Worm (Caenorhabditis elegans) whole organism, L4 larva: Measurements from ENCODE around the gene Y43F8B.3.

ENCODE experiments used
- F10B5.3 ChIP-seq: sonication (generic microtip); optimal IDR thresholded peaks from 2 replicates; lab custom pipeline; 2016; ENCODE audit warnings: mild to moderate bottlenecking, missing genetic modification characterization, missing compliant biosample characterization
- F26F4.8 ChIP-seq: fragments of 200-800 bp; sonication (Bioruptor generic); conservative IDR thresholded peaks from 2 replicates; pipeline ENCODE4 v1.3.6; 2022; ENCODE audit warnings: missing genetic modification characterization, missing compliant biosample characterization
- T26A8.4 ChIP-seq: fragments of 200-800 bp; sonication (Bioruptor generic); IDR thresholded peaks from 2 replicates; pipeline ENCODE4 v1.3.6; 2022; ENCODE audit warnings: missing genetic modification characterization, missing compliant biosample characterization
- Y75B8A.6 ChIP-seq: fragments of 200-800 bp; sonication (Bioruptor generic); IDR thresholded peaks from 2 replicates; pipeline ENCODE4 v1.3.6; 2022; ENCODE audit warnings: missing genetic modification reagents, missing genetic modification characterization, missing compliant biosample characterization
- ZK337.2 ChIP-seq: fragments of 200-800 bp; sonication (Bioruptor generic); IDR thresholded peaks from 2 replicates; pipeline ENCODE4 v1.3.6; 2022; ENCODE audit warnings: missing genetic modification reagents, missing genetic modification characterization, missing compliant biosample characterization
- ama-1 ChIP-seq: fragments of 150-350 bp; optimal IDR thresholded peaks from 2 replicates; lab custom pipeline; 2014; ENCODE audit warnings: inconsistent platforms, mixed read lengths
- arid-1 ChIP-seq: fragments of 200-800 bp; sonication (Bioruptor generic); conservative IDR thresholded peaks from 2 replicates; pipeline ENCODE4 v1.3.6; 2022; ENCODE audit warnings: missing genetic modification reagents, missing genetic modification characterization, missing compliant biosample characterization
- attf-4 ChIP-seq: sonication (generic microtip); optimal IDR thresholded peaks from 3 replicates; lab custom pipeline; 2017; ENCODE audit warnings: missing biosample characterization, missing genetic modification characterization
- ceh-28 ChIP-seq: fragments of 150-350 bp; optimal IDR thresholded peaks from 2 replicates; lab custom pipeline; 2014; ENCODE audit warnings: missing biosample characterization, missing genetic modification reagents, missing genetic modification characterization
- ceh-44 ChIP-seq: fragments of 200-800 bp; sonication (Bioruptor generic); IDR thresholded peaks from 2 replicates; pipeline ENCODE4 v1.3.6; 2022; ENCODE audit warnings: missing genetic modification reagents, missing genetic modification characterization, missing compliant biosample characterization
- ceh-62 ChIP-seq: sonication (generic microtip); optimal IDR thresholded peaks from 2 replicates; lab custom pipeline; 2017; ENCODE audit warnings: missing biosample characterization, missing genetic modification characterization
- ceh-82 ChIP-seq: sonication (generic microtip); optimal IDR thresholded peaks from 2 replicates; lab custom pipeline; 2017; ENCODE audit warnings: missing biosample characterization, missing genetic modification characterization
- cey-2 ChIP-seq: sonication (generic microtip); optimal IDR thresholded peaks from 3 replicates; lab custom pipeline; 2017; ENCODE audit warnings: missing genetic modification characterization, mild to moderate bottlenecking, missing compliant biosample characterization, antibody characterized with exemption, borderline replicate concordance; ENCODE audit not compliant: insufficient read depth
- daf-16 ChIP-seq, 3 experiments: sonication (generic microtip); optimal IDR thresholded peaks; 2 replicates each; lab custom pipeline; 2016 to 2017; ENCODE audit warnings: missing genetic modification characterization in 3 of 3, missing genetic modification reagents in 3 of 3, mild to moderate bottlenecking in 2 of 3, missing compliant biosample characterization in 2 of 3, missing biosample characterization in 1 of 3, moderate library complexity in 1 of 3
- daf-19 ChIP-seq: fragments of 200-800 bp; sonication (Bioruptor generic); conservative IDR thresholded peaks from 2 replicates; pipeline ENCODE4 v1.3.6; 2022; ENCODE audit warnings: missing genetic modification characterization, missing compliant biosample characterization
- daf-8 ChIP-seq: fragments of 200-800 bp; sonication (Bioruptor generic); IDR thresholded peaks from 2 replicates; pipeline ENCODE4 v1.3.6; 2022; ENCODE audit warnings: missing genetic modification characterization, missing compliant biosample characterization
- dmd-8 ChIP-seq: fragments of 200-800 bp; sonication (Bioruptor generic); IDR thresholded peaks from 2 replicates; pipeline ENCODE4 v1.3.6; 2022; ENCODE audit warnings: missing genetic modification characterization, missing compliant biosample characterization
- dmd-9 ChIP-seq: fragments of 200-800 bp; sonication (Bioruptor generic); IDR thresholded peaks from 2 replicates; pipeline ENCODE4 v1.3.6; 2022; ENCODE audit warnings: missing genetic modification reagents, missing genetic modification characterization, missing compliant biosample characterization
- dpl-1 ChIP-seq: fragments of 150-350 bp; optimal IDR thresholded peaks from 2 replicates; lab custom pipeline; 2014; ENCODE audit warnings: missing biosample characterization, missing genetic modification reagents, missing genetic modification characterization
- egl-43 ChIP-seq: fragments of 200-800 bp; sonication (Bioruptor generic); IDR thresholded peaks from 2 replicates; pipeline ENCODE4 v1.3.6; 2022; ENCODE audit warnings: missing genetic modification reagents, missing genetic modification characterization, missing compliant biosample characterization
- fkh-10 ChIP-seq: fragments of 150-350 bp; optimal IDR thresholded peaks from 2 replicates; lab custom pipeline; 2014; ENCODE audit warnings: missing biosample characterization, missing genetic modification reagents, missing genetic modification characterization
- fos-1 ChIP-seq: fragments of 150-350 bp; optimal IDR thresholded peaks from 2 replicates; lab custom pipeline; 2014; ENCODE audit warnings: missing biosample characterization, missing genetic modification characterization
- hlh-30 ChIP-seq: sonication (generic microtip); optimal IDR thresholded peaks from 2 replicates; lab custom pipeline; 2017; ENCODE audit warnings: antibody characterized with exemption, mild to moderate bottlenecking, missing genetic modification characterization, missing compliant biosample characterization; ENCODE audit not compliant: insufficient read depth
- jun-1 ChIP-seq: fragments of 150-350 bp; optimal IDR thresholded peaks from 2 replicates; lab custom pipeline; 2014; ENCODE audit warnings: missing biosample characterization, missing genetic modification reagents, missing genetic modification characterization
- lim-7 ChIP-seq: fragments of 200-800 bp; sonication (Bioruptor generic); IDR thresholded peaks from 2 replicates; pipeline ENCODE4 v1.3.6; 2022; ENCODE audit warnings: missing genetic modification characterization, missing compliant biosample characterization
- lin-13 ChIP-seq: fragments of 150-350 bp; optimal IDR thresholded peaks from 2 replicates; lab custom pipeline; 2014; ENCODE audit warnings: missing biosample characterization, missing genetic modification reagents, missing genetic modification characterization
- lin-15B ChIP-seq: fragments of 150-350 bp; sonication (generic microtip); optimal IDR thresholded peaks from 3 replicates; lab custom pipeline; 2014; ENCODE audit warnings: missing biosample characterization, missing genetic modification characterization
- lin-39 ChIP-seq: fragments of 150-350 bp; optimal IDR thresholded peaks from 2 replicates; lab custom pipeline; 2014; ENCODE audit warnings: missing biosample characterization, missing genetic modification reagents, missing genetic modification characterization
- lir-3 ChIP-seq: sonication (generic microtip); optimal IDR thresholded peaks from 2 replicates; lab custom pipeline; 2016; ENCODE audit warnings: mild to moderate bottlenecking, missing genetic modification characterization, missing compliant biosample characterization
- madf-5 ChIP-seq, 2 experiments: fragments of 200-800 bp; sonication (Bioruptor generic); IDR thresholded peaks; 2 replicates each; pipeline ENCODE4 v1.3.6; 2022; ENCODE audit warnings: missing compliant biosample characterization in 2 of 2, missing genetic modification characterization in 2 of 2
- mxl-2 ChIP-seq: fragments of 200-800 bp; sonication (Bioruptor generic); conservative IDR thresholded peaks from 2 replicates; pipeline ENCODE4 v1.3.6; 2022; ENCODE audit warnings: missing genetic modification reagents, missing genetic modification characterization, missing compliant biosample characterization
- nhr-102 ChIP-seq: sonication (generic microtip); optimal IDR thresholded peaks from 2 replicates; lab custom pipeline; 2016; ENCODE audit warnings: mild to moderate bottlenecking, missing genetic modification characterization, moderate library complexity, missing compliant biosample characterization
- nhr-111 ChIP-seq: fragments of 200-800 bp; sonication (Bioruptor generic); optimal IDR thresholded peaks from 2 replicates; lab custom pipeline; 2018; ENCODE audit warnings: mild to moderate bottlenecking, missing genetic modification characterization, missing compliant biosample characterization
- nhr-237 ChIP-seq: sonication (generic microtip); optimal IDR thresholded peaks from 2 replicates; lab custom pipeline; 2017; ENCODE audit warnings: missing biosample characterization, missing genetic modification characterization
- nhr-28 ChIP-seq: fragments of 150-350 bp; optimal IDR thresholded peaks from 2 replicates; lab custom pipeline; 2014; ENCODE audit warnings: missing biosample characterization, missing genetic modification characterization
- php-3 ChIP-seq: fragments of 200-800 bp; sonication (Bioruptor generic); IDR thresholded peaks from 2 replicates; pipeline ENCODE4 v1.3.6; 2022; ENCODE audit warnings: missing genetic modification reagents, missing genetic modification characterization, missing compliant biosample characterization
- pqm-1 ChIP-seq: sonication (generic microtip); optimal IDR thresholded peaks from 2 replicates; lab custom pipeline; 2017; ENCODE audit warnings: missing biosample characterization, missing genetic modification characterization
- saeg-2 ChIP-seq: fragments of 200-800 bp; sonication (Bioruptor generic); IDR thresholded peaks from 2 replicates; pipeline ENCODE4 v1.3.6; 2022; ENCODE audit warnings: missing genetic modification reagents, missing genetic modification characterization, missing compliant biosample characterization
- sdz-12 ChIP-seq: fragments of 200-800 bp; sonication (Bioruptor generic); optimal IDR thresholded peaks from 2 replicates; lab custom pipeline; 2018; ENCODE audit warnings: mild to moderate bottlenecking, missing genetic modification characterization, missing compliant biosample characterization
- set-16 ChIP-seq: fragments of 200-800 bp; sonication (Bioruptor generic); IDR thresholded peaks from 2 replicates; pipeline ENCODE4 v1.3.6; 2022; ENCODE audit warnings: missing genetic modification reagents, missing genetic modification characterization, missing compliant biosample characterization
- skn-1 ChIP-seq: fragments of 150-350 bp; optimal IDR thresholded peaks from 2 replicates; lab custom pipeline; 2014; ENCODE audit warnings: missing biosample characterization, missing genetic modification characterization
- snpc-1.2 ChIP-seq: fragments of 200-800 bp; sonication (Bioruptor generic); IDR thresholded peaks from 2 replicates; pipeline ENCODE4 v1.3.6; 2022; ENCODE audit warnings: missing genetic modification reagents, missing genetic modification characterization, missing compliant biosample characterization
- snpc-4 ChIP-seq: fragments of 150-350 bp; optimal IDR thresholded peaks from 2 replicates; lab custom pipeline; 2014; ENCODE audit warnings: missing biosample characterization, missing genetic modification characterization
- spr-3 ChIP-seq: fragments of 200-800 bp; sonication (Bioruptor generic); optimal IDR thresholded peaks from 2 replicates; lab custom pipeline; 2018; ENCODE audit warnings: mild to moderate bottlenecking, missing genetic modification characterization, missing compliant biosample characterization
- tra-1 ChIP-seq: fragments of 200-800 bp; sonication (Bioruptor generic); IDR thresholded peaks from 2 replicates; pipeline ENCODE4 v1.3.6; 2022; ENCODE audit warnings: missing genetic modification reagents, missing genetic modification characterization, missing compliant biosample characterization
- unc-130 ChIP-seq: sonication (generic microtip); optimal IDR thresholded peaks from 2 replicates; lab custom pipeline; 2016; ENCODE audit warnings: missing genetic modification reagents, missing genetic modification characterization, missing compliant biosample characterization
- unc-39 ChIP-seq: sonication (generic microtip); optimal IDR thresholded peaks from 2 replicates; lab custom pipeline; 2017; ENCODE audit warnings: missing biosample characterization, missing genetic modification characterization
- unc-62 ChIP-seq, 3 experiments: fragments of 150-350 bp in 1 of 3; sonication (generic microtip); optimal IDR thresholded peaks in 2 of 3; peaks in 1 of 3; 1 replicate in 1 of 3; 2 replicates in 2 of 3; lab custom pipeline; 2014 to 2017; ENCODE audit warnings: missing biosample characterization in 3 of 3, missing genetic modification characterization in 3 of 3, missing genetic modification reagents in 3 of 3, missing genotype in 1 of 3
- vab-7 ChIP-seq: fragments of 200-800 bp; sonication (Bioruptor generic); IDR thresholded peaks from 2 replicates; pipeline ENCODE4 v1.3.6; 2022; ENCODE audit warnings: missing genetic modification reagents, missing genetic modification characterization, missing compliant biosample characterization
- zag-1 ChIP-seq: fragments of 150-350 bp; optimal IDR thresholded peaks from 2 replicates; lab custom pipeline; 2014; ENCODE audit warnings: missing biosample characterization, missing genetic modification characterization
- zip-11 ChIP-seq: fragments of 200-800 bp; sonication (Bioruptor generic); IDR thresholded peaks from 2 replicates; pipeline ENCODE4 v1.3.6; 2022; ENCODE audit warnings: missing genetic modification characterization, missing compliant biosample characterization
- ztf-7 ChIP-seq: fragments of 150-350 bp; optimal IDR thresholded peaks from 2 replicates; lab custom pipeline; 2014; ENCODE audit warnings: missing biosample characterization, missing genetic modification characterization

Y43F8B.3 gene

ce11 chrV:19529168-19529567, 26.3 kb downstream of the Y43F8B.3 start (continued):
- no peak for TF ChIP-seq sdz-12 (GFP tag; lab: Kevin White, UChicago)
- TF ChIP-seq unc-130 (GFP tag; lab: Kevin White, UChicago): no peak
- peak in 1 of 2 experiments; percentile 100 for TF ChIP-seq unc-62 (GFP tag; optimal IDR thresholded peaks at IDR 0.05 in 1 of 2; lab: Kevin White, UChicago)
- peak; percentile 83 for TF ChIP-seq unc-62 (tag; optimal IDR thresholded peaks at IDR 0.05; lab: Kevin White, UChicago)
- TF ChIP-seq lir-3 (tag; lab: Kevin White, UChicago): no peak
- TF ChIP-seq vab-7 (GFP tag; lab: Robert Waterston, UW): 0 out of 2 replicates have a peak, but pooled peaks have one; percentile 5
- TF ChIP-seq hlh-30 (tag; lab: Kevin White, UChicago): peak; percentile 99
- no peak for TF ChIP-seq F10B5.3 (tag; lab: Kevin White, UChicago)
- peak; percentile 96 for TF ChIP-seq saeg-2 (GFP tag; lab: Robert Waterston, UW)
- TF ChIP-seq arid-1 (GFP tag; lab: Robert Waterston, UW): no peak
- peak; percentile 93 for TF ChIP-seq tra-1 (GFP tag; lab: Robert Waterston, UW)
- TF ChIP-seq madf-5 (GFP tag; IDR thresholded peaks at IDR 0.05; lab: Robert Waterston, UW): peak in 1 of 2 experiments; percentile 66; a peak in 1 of 4 replicates
- TF ChIP-seq php-3 (GFP tag; lab: Robert Waterston, UW): peak; percentile 92
- no peak for TF ChIP-seq dmd-9 (GFP tag; lab: Robert Waterston, UW)
- no peak for TF ChIP-seq egl-43 (GFP tag; lab: Robert Waterston, UW)
- no peak for TF ChIP-seq ZK337.2 (GFP tag; lab: Robert Waterston, UW)
- TF ChIP-seq lin-13 (GFP tag; lab: Kevin White, UChicago): peak; percentile 58
- TF ChIP-seq zip-11: no peak
- TF ChIP-seq fos-1 (tag; lab: Kevin White, UChicago): no peak
- TF ChIP-seq lin-15B (tag; lab: Kevin White, UChicago): no peak
- no peak for TF ChIP-seq skn-1 (tag; lab: Kevin White, UChicago)
- no peak for TF ChIP-seq zag-1 (tag; lab: Kevin White, UChicago)
- TF ChIP-seq ama-1 (lab: Kevin White, UChicago): peak; percentile 26
- peak; percentile 50 for TF ChIP-seq dpl-1
- TF ChIP-seq nhr-28 (tag; lab: Kevin White, UChicago): peak; percentile 94
- TF ChIP-seq daf-16 (GFP tag; optimal IDR thresholded peaks at IDR 0.05; lab: Kevin White, UChicago): peak; percentile 24 to 82
- peak; percentile 84 for TF ChIP-seq daf-16 (tag; optimal IDR thresholded peaks at IDR 0.05; lab: Kevin White, UChicago)
- no peak for TF ChIP-seq nhr-237 (tag; lab: Kevin White, UChicago)
- peak; percentile 60 for TF ChIP-seq set-16 (GFP tag; lab: Robert Waterston, UW)
- TF ChIP-seq ceh-44 (GFP tag; lab: Robert Waterston, UW): no peak
- peak; percentile 93 for TF ChIP-seq cey-2
- TF ChIP-seq ceh-62 (tag; lab: Kevin White, UChicago): no peak
- TF ChIP-seq mxl-2 (GFP tag; lab: Robert Waterston, UW): peak; percentile 99
- TF ChIP-seq ceh-28 (tag; lab: Kevin White, UChicago): no peak
- no peak for TF ChIP-seq lin-39 (tag; lab: Kevin White, UChicago)
- TF ChIP-seq lim-7 (GFP tag; lab: Robert Waterston, UW): no peak
- TF ChIP-seq F26F4.8 (GFP tag; lab: Robert Waterston, UW): no peak
- no peak for TF ChIP-seq daf-8 (GFP tag; lab: Robert Waterston, UW)
- peak; percentile 37 for TF ChIP-seq jun-1
- TF ChIP-seq T26A8.4 (GFP tag; lab: Robert Waterston, UW): peak; percentile 83
- TF ChIP-seq ceh-82 (tag; lab: Kevin White, UChicago): no peak
- no peak for TF ChIP-seq attf-4
- TF ChIP-seq fkh-10 (GFP tag; lab: Kevin White, UChicago): peak; percentile 82
- TF ChIP-seq snpc-4 (tag; lab: Kevin White, UChicago): no peak
- TF ChIP-seq nhr-102: peak; percentile 96
- TF ChIP-seq daf-19 (GFP tag; lab: Robert Waterston, UW): peak; percentile 74; the same call in 1 of the 2 replicates
- no peak for TF ChIP-seq spr-3 (GFP tag; lab: Kevin White, UChicago)
- no peak for TF ChIP-seq nhr-111
- no peak for TF ChIP-seq dmd-8 (GFP tag; lab: Robert Waterston, UW)
- TF ChIP-seq pqm-1 (tag; lab: Kevin White, UChicago): no peak
- TF ChIP-seq ztf-7 (tag; lab: Kevin White, UChicago): peak; percentile 54
- TF ChIP-seq Y75B8A.6 (GFP tag; lab: Robert Waterston, UW): no peak
- peak; percentile 87 for TF ChIP-seq unc-39 (tag; lab: Kevin White, UChicago)
- no peak for TF ChIP-seq snpc-1.2 (GFP tag; lab: Robert Waterston, UW)
